Worm (Caenorhabditis elegans) whole organism, late embryonic: ENCODE measurements around the gene F43C11.3.

Source experiments
- C38D4.7 ChIP-seq: fragments of 200-800 bp; sonication (Bioruptor generic); optimal IDR thresholded peaks from 2 replicates; lab custom pipeline; 2018; ENCODE audit warnings: mild to moderate bottlenecking, missing genetic modification characterization, moderate library complexity, missing compliant biosample characterization
- K02D7.2 ChIP-seq: sonication (generic microtip); optimal IDR thresholded peaks from 2 replicates; lab custom pipeline; 2017; ENCODE audit warnings: mild to moderate bottlenecking, missing genetic modification characterization, missing compliant biosample characterization
- Y22D7AL.16 ChIP-seq: sonication (generic microtip); optimal IDR thresholded peaks from 2 replicates; lab custom pipeline; 2016; ENCODE audit warnings: missing genetic modification characterization, missing compliant biosample characterization
- ahr-1 ChIP-seq: sonication (generic microtip); optimal IDR thresholded peaks from 2 replicates; lab custom pipeline; 2016; ENCODE audit warnings: missing genetic modification characterization, missing compliant biosample characterization
- ceh-18 ChIP-seq: sonication (generic microtip); optimal IDR thresholded peaks from 2 replicates; lab custom pipeline; 2016; ENCODE audit warnings: missing genetic modification characterization, missing compliant biosample characterization
- ceh-19 ChIP-seq: fragments of 200-800 bp; sonication (Bioruptor generic); optimal IDR thresholded peaks from 2 replicates; lab custom pipeline; 2018; ENCODE audit warnings: mild to moderate bottlenecking, missing genetic modification characterization, missing compliant biosample characterization
- ceh-2 ChIP-seq: sonication (generic microtip); optimal IDR thresholded peaks from 2 replicates; lab custom pipeline; 2016; ENCODE audit warnings: missing genotype, missing genetic modification characterization, missing compliant biosample characterization
- ceh-30 ChIP-seq: fragments of 150-350 bp; optimal IDR thresholded peaks from 2 replicates; lab custom pipeline; 2014; ENCODE audit warnings: missing biosample characterization, missing genetic modification characterization
- ceh-31 ChIP-seq: sonication (generic microtip); optimal IDR thresholded peaks from 2 replicates; lab custom pipeline; 2016; ENCODE audit warnings: missing genetic modification characterization, missing compliant biosample characterization
- ceh-34 ChIP-seq: sonication (generic microtip); optimal IDR thresholded peaks from 2 replicates; lab custom pipeline; 2016; ENCODE audit warnings: mild to moderate bottlenecking, missing genetic modification characterization, missing compliant biosample characterization
- ceh-6 ChIP-seq: fragments of 200-800 bp; sonication (Bioruptor generic); optimal IDR thresholded peaks from 2 replicates; lab custom pipeline; 2018; ENCODE audit warnings: mild to moderate bottlenecking, missing genetic modification characterization, missing compliant biosample characterization
- ceh-9 ChIP-seq: sonication (generic microtip); optimal IDR thresholded peaks from 2 replicates; lab custom pipeline; 2016; ENCODE audit warnings: mild to moderate bottlenecking, missing genetic modification characterization, inconsistent platforms, missing compliant biosample characterization
- che-1 ChIP-seq: sonication (generic microtip); optimal IDR thresholded peaks from 2 replicates; lab custom pipeline; 2016; ENCODE audit warnings: mild to moderate bottlenecking, missing genetic modification characterization, missing compliant biosample characterization
- dve-1 ChIP-seq: sonication (generic microtip); optimal IDR thresholded peaks from 2 replicates; lab custom pipeline; 2017; ENCODE audit warnings: antibody characterized with exemption, mild to moderate bottlenecking, missing genetic modification characterization, missing compliant biosample characterization
- elt-2 ChIP-seq: sonication (generic microtip); optimal IDR thresholded peaks from 2 replicates; lab custom pipeline; 2016; ENCODE audit warnings: missing genetic modification reagents, missing genetic modification characterization, missing compliant biosample characterization
- elt-4 ChIP-seq: sonication (generic microtip); optimal IDR thresholded peaks from 2 replicates; lab custom pipeline; 2016; ENCODE audit warnings: missing genetic modification characterization, missing compliant biosample characterization
- ets-4 ChIP-seq: sonication (generic microtip); optimal IDR thresholded peaks from 2 replicates; lab custom pipeline; 2016; ENCODE audit warnings: missing genetic modification characterization, missing compliant biosample characterization
- fkh-10 ChIP-seq: fragments of 150-350 bp; optimal IDR thresholded peaks from 2 replicates; lab custom pipeline; 2014; ENCODE audit warnings: missing biosample characterization, missing genetic modification reagents, missing genetic modification characterization
- fkh-6 ChIP-seq: sonication (generic microtip); optimal IDR thresholded peaks from 2 replicates; lab custom pipeline; 2016; ENCODE audit warnings: missing genetic modification characterization, missing compliant biosample characterization
- gmeb-2 ChIP-seq: sonication (generic microtip); optimal IDR thresholded peaks from 2 replicates; lab custom pipeline; 2016; ENCODE audit warnings: missing genetic modification characterization, inconsistent platforms, missing compliant biosample characterization
- hlh-13 ChIP-seq: fragments of 200-800 bp; sonication (Bioruptor generic); optimal IDR thresholded peaks from 2 replicates; lab custom pipeline; 2018; ENCODE audit warnings: mild to moderate bottlenecking, missing genetic modification characterization, missing compliant biosample characterization
- hlh-30 ChIP-seq: sonication (generic microtip); optimal IDR thresholded peaks from 2 replicates; lab custom pipeline; 2017; ENCODE audit warnings: antibody characterized with exemption, missing genetic modification characterization, missing compliant biosample characterization; ENCODE audit not compliant: insufficient read depth
- lin-11 ChIP-seq: fragments of 200-800 bp; sonication (Bioruptor generic); optimal IDR thresholded peaks from 2 replicates; lab custom pipeline; 2018; ENCODE audit warnings: mild to moderate bottlenecking, missing genetic modification characterization, missing compliant biosample characterization
- madf-2 ChIP-seq: sonication (generic microtip); optimal IDR thresholded peaks from 2 replicates; lab custom pipeline; 2017; ENCODE audit warnings: missing genetic modification characterization, missing compliant biosample characterization
- mec-3 ChIP-seq: sonication (generic microtip); optimal IDR thresholded peaks from 2 replicates; lab custom pipeline; 2016; ENCODE audit warnings: borderline replicate concordance, missing genetic modification characterization, missing compliant biosample characterization
- nfya-1 ChIP-seq: sonication (generic microtip); optimal IDR thresholded peaks from 2 replicates; lab custom pipeline; 2017; ENCODE audit warnings: missing genetic modification characterization, mild to moderate bottlenecking, missing compliant biosample characterization, antibody characterized with exemption, moderate library complexity
- nhr-11 ChIP-seq: fragments of 150-350 bp; optimal IDR thresholded peaks from 2 replicates; lab custom pipeline; 2014; ENCODE audit warnings: missing biosample characterization, missing genetic modification characterization
- nhr-232 ChIP-seq: sonication (generic microtip); optimal IDR thresholded peaks from 2 replicates; lab custom pipeline; 2016; ENCODE audit warnings: missing genetic modification characterization, missing compliant biosample characterization
- odd-2 ChIP-seq: sonication (generic microtip); optimal IDR thresholded peaks from 2 replicates; lab custom pipeline; 2017; ENCODE audit warnings: antibody characterized with exemption, mild to moderate bottlenecking, missing genetic modification characterization, missing compliant biosample characterization
- pat-9 ChIP-seq: fragments of 200-800 bp; sonication (Bioruptor generic); optimal IDR thresholded peaks from 2 replicates; lab custom pipeline; 2018; ENCODE audit warnings: mild to moderate bottlenecking, missing genetic modification characterization, moderate library complexity, missing compliant biosample characterization
- pha-2 ChIP-seq: sonication (generic microtip); optimal IDR thresholded peaks from 2 replicates; lab custom pipeline; 2017; ENCODE audit warnings: mild to moderate bottlenecking, missing genetic modification characterization, missing compliant biosample characterization
- pqm-1 ChIP-seq: sonication (generic microtip); optimal IDR thresholded peaks from 2 replicates; lab custom pipeline; 2016; ENCODE audit warnings: missing genetic modification characterization, missing compliant biosample characterization
- pros-1 ChIP-seq: fragments of 150-350 bp; optimal IDR thresholded peaks from 2 replicates; lab custom pipeline; 2014; ENCODE audit warnings: missing biosample characterization, missing genetic modification reagents, missing genetic modification characterization
- sdc-2 ChIP-seq: sonication (generic microtip); optimal IDR thresholded peaks from 2 replicates; lab custom pipeline; 2016; ENCODE audit warnings: missing genotype, missing genetic modification characterization, missing compliant biosample characterization
- sox-2 ChIP-seq: fragments of 200-800 bp; sonication (Bioruptor generic); IDR thresholded peaks from 2 replicates; pipeline ENCODE4 v1.3.6; 2022; ENCODE audit warnings: missing genetic modification reagents, missing genetic modification characterization, missing compliant biosample characterization
- sox-4 ChIP-seq: sonication (generic microtip); optimal IDR thresholded peaks from 2 replicates; lab custom pipeline; 2017; ENCODE audit warnings: mild to moderate bottlenecking, missing genetic modification characterization, inconsistent platforms, missing compliant biosample characterization
- syd-9 ChIP-seq: sonication (generic microtip); optimal IDR thresholded peaks from 2 replicates; lab custom pipeline; 2016; ENCODE audit warnings: mild to moderate bottlenecking, missing genetic modification characterization, moderate library complexity, missing compliant biosample characterization
- tbx-2 ChIP-seq: sonication (generic microtip); optimal IDR thresholded peaks from 2 replicates; lab custom pipeline; 2016; ENCODE audit warnings: missing genetic modification characterization, missing compliant biosample characterization
- tbx-7 ChIP-seq: sonication (generic microtip); optimal IDR thresholded peaks from 2 replicates; lab custom pipeline; 2016; ENCODE audit warnings: missing genotype, missing genetic modification characterization, missing compliant biosample characterization
- unc-42 ChIP-seq: sonication (generic microtip); optimal IDR thresholded peaks from 2 replicates; lab custom pipeline; 2016; ENCODE audit warnings: missing genotype, missing genetic modification characterization, missing compliant biosample characterization
- unc-86 ChIP-seq: sonication (generic microtip); optimal IDR thresholded peaks from 2 replicates; lab custom pipeline; 2016; ENCODE audit warnings: missing genetic modification characterization, missing compliant biosample characterization
- zip-5 ChIP-seq: sonication (generic microtip); optimal IDR thresholded peaks from 2 replicates; lab custom pipeline; 2016; ENCODE audit warnings: missing genetic modification characterization, missing compliant biosample characterization

F43C11.3 gene

ce11 chrII:2353012-2353411 is at the start of gene F43C11.3:
Gene F43C11.3 (plus strand): TSS chrII:2353312.
- TF ChIP-seq C38D4.7 (GFP tag; lab: Kevin White, UChicago) = no peak
- no peak for TF ChIP-seq hlh-13
- TF ChIP-seq nhr-232 (tag; lab: Kevin White, UChicago) = no peak
- no peak for TF ChIP-seq unc-42 (tag; lab: Kevin White, UChicago)
- TF ChIP-seq K02D7.2 (tag; lab: Kevin White, UChicago) = no peak
- TF ChIP-seq sdc-2 = no peak
- TF ChIP-seq elt-2 (tag; lab: Kevin White, UChicago) = no peak
- no peak for TF ChIP-seq tbx-7 (tag; lab: Kevin White, UChicago)
- TF ChIP-seq fkh-6 = no peak
- TF ChIP-seq ahr-1 (tag; lab: Kevin White, UChicago) = no peak
- TF ChIP-seq nfya-1 (tag; lab: Kevin White, UChicago) = no peak
- TF ChIP-seq dve-1 (tag; lab: Kevin White, UChicago) = no peak
- no peak for TF ChIP-seq pros-1
- no peak for TF ChIP-seq ceh-30 (tag; lab: Kevin White, UChicago)
- TF ChIP-seq ceh-34 = no peak
- TF ChIP-seq gmeb-2 (tag; lab: Kevin White, UChicago) = no peak

ce11 chrII:2304575-2304974 is 48.5 kb upstream of the F43C11.3 start:
- TF ChIP-seq hlh-13 (no peak), C38D4.7 (GFP tag; lab: Kevin White, UChicago) (no peak), hlh-30 (tag; lab: Kevin White, UChicago) (no peak), dve-1 (tag; lab: Kevin White, UChicago) (no peak), fkh-6 (no peak), sox-2 (GFP tag; lab: Robert Waterston, UW) (no peak), elt-4 (no peak), ceh-9 (tag; lab: Kevin White, UChicago) (no peak), lin-11 (tag; lab: Kevin White, UChicago) (no peak), mec-3 (tag; lab: Kevin White, UChicago) (no peak), madf-2 (tag; lab: Kevin White, UChicago) (no peak), Y22D7AL.16 (tag; lab: Kevin White, UChicago) (no peak), pqm-1 (no peak), ets-4 (tag; lab: Kevin White, UChicago) (no peak), pat-9 (no peak), ceh-18 (tag; lab: Kevin White, UChicago) (no peak)

- no peak for TF ChIP-seq ceh-19 (GFP tag; lab: Kevin White, UChicago)
- no peak for TF ChIP-seq ceh-31
- TF ChIP-seq tbx-2 (tag; lab: Kevin White, UChicago) = no peak
- TF ChIP-seq elt-2 (tag; lab: Kevin White, UChicago) = no peak
- no peak for TF ChIP-seq pha-2 (tag; lab: Kevin White, UChicago)
- TF ChIP-seq nhr-11 = no peak
- no peak for TF ChIP-seq ceh-6 (GFP tag; lab: Kevin White, UChicago)
- TF ChIP-seq unc-86 (tag; lab: Kevin White, UChicago) = no peak
- TF ChIP-seq ceh-2 (tag; lab: Kevin White, UChicago) = no peak
- TF ChIP-seq sox-4 (tag; lab: Kevin White, UChicago) = no peak
- TF ChIP-seq ceh-30 (tag; lab: Kevin White, UChicago) = no peak
- no peak for TF ChIP-seq nfya-1 (tag; lab: Kevin White, UChicago)
- no peak for TF ChIP-seq zip-5
- no peak for TF ChIP-seq che-1 (tag; lab: Kevin White, UChicago)
- no peak for TF ChIP-seq dve-1 (tag; lab: Kevin White, UChicago)
- no peak for TF ChIP-seq syd-9 (tag; lab: Kevin White, UChicago)
- no peak for TF ChIP-seq hlh-30 (tag; lab: Kevin White, UChicago)
- TF ChIP-seq fkh-10 (GFP tag; lab: Kevin White, UChicago) = no peak
- TF ChIP-seq odd-2 (tag; lab: Kevin White, UChicago) = no peak
These were observed 47.6 kb upstream of the F43C11.3 start for ce11 chrII:2305507-2305906.
